Fruit fly (Drosophila melanogaster): ENCODE data around the gene CG43703.
A peak's percentile ranks its signal among the peaks of the same experiment; 100 is the strongest.

CG43703 gene

DNA sequence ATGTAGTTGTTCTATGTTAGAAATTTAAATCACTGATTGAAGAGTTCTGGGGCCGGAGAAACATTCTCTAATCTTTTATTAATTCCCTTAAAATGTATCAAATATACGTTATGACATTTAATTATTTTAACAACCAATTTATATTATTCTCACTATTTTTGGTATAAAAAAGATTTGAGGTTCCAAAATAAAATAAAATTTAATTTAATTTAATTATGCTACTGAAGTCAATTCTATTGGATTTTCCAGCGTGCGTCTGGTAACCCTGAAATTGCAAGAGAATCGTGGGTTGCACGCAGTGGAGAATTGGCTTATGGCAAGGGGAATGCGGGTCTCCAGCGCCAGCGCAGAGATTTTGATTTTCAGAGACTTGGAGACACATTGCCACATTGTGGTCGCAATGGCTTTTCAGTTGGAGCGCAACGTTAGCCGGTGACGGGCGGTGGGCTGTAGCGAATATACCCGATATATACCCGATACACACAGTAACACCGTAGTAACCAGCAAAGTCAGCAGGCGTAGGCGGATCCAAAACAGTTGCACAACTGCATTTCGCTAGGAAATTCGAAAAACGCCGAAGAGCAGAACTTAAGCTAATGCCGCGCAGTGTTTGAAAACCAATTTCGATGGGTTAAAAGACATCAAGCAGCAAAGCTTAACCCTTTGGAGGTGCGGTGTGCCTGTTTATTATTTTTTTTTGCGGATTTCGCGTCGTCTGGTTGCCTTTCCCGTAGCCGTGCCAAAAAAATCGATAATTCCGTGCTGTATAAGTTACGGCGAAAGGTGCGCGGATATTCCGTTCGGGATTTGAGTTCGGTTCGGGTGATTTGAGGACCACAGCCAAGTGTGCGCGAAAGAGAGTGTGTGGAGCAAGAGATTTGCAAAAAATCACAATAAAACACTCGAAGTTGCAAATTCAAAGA is 40.2 kb downstream of the CG43703 start (continued):
- TF ChIP-seq trem (tag; optimal IDR thresholded peaks at IDR 0.05) (peak; percentile 10), HmgD (GFP tag; optimal IDR thresholded peaks at IDR 0.05) (no peak), ara (GFP tag; IDR thresholded peaks at IDR 0.05) (peak; percentile 49), Lhr (GFP tag; optimal IDR thresholded peaks at IDR 0.05) (no peak), sr (GFP tag; IDR thresholded peaks at IDR 0.05) (peak; percentile 88), CG10543 (GFP tag; optimal IDR thresholded peaks at IDR 0.05) (no peak), dpn (GFP tag; optimal IDR thresholded peaks at IDR 0.05) (no peak), fd102C (GFP tag; optimal IDR thresholded peaks at IDR 0.05) (no peak), CoRest (tag; optimal IDR thresholded peaks at IDR 0.05) (peak; percentile 56), CkIIα-i1 (GFP tag; IDR thresholded peaks at IDR 0.05) (no peak), jigr1 (GFP tag; IDR thresholded peaks at IDR 0.05) (no peak), CG8924 (tag; optimal IDR thresholded peaks at IDR 0.05) (peak; percentile 27), Hsf (GFP tag; optimal IDR thresholded peaks at IDR 0.05) (no peak), repo (GFP tag; optimal IDR thresholded peaks at IDR 0.05) (no peak), CHES-1-like (GFP tag; optimal IDR thresholded peaks at IDR 0.05) (no peak), gem (tag; optimal IDR thresholded peaks at IDR 0.05) (peak; percentile 68), disco-r (GFP tag; optimal IDR thresholded peaks at IDR 0.05) (no peak), danr (GFP tag; IDR thresholded peaks at IDR 0.05) (no peak), Opbp (GFP tag; IDR thresholded peaks at IDR 0.05; ENCODE audit: partially characterized antibody) (no peak), CG3838 (GFP tag; optimal IDR thresholded peaks at IDR 0.05) (no peak), CG32767 (GFP tag; IDR thresholded peaks at IDR 0.05) (no peak), CG15479 (GFP tag; optimal IDR thresholded peaks at IDR 0.05) (no peak), Ets97D (GFP tag; optimal IDR thresholded peaks at IDR 0.05) (no peak), Fer3 (tag; optimal IDR thresholded peaks at IDR 0.05) (no peak), fd64A (GFP tag; optimal IDR thresholded peaks at IDR 0.05) (no peak), CG3407 (GFP tag; optimal IDR thresholded peaks at IDR 0.05) (peak; percentile 6), CG1603 (tag; optimal IDR thresholded peaks at IDR 0.05) (no peak), CG14965 (GFP tag; optimal IDR thresholded peaks at IDR 0.05; ENCODE audit: borderline replicate concordance) (no peak), Sry-β (GFP tag; optimal IDR thresholded peaks at IDR 0.05) (no peak), CG15073 (GFP tag; optimal IDR thresholded peaks at IDR 0.05) (no peak), gro (GFP tag; optimal IDR thresholded peaks at IDR 0.05) (no peak), crp (GFP tag; optimal IDR thresholded peaks at IDR 0.05) (no peak), Gug (GFP tag; IDR thresholded peaks at IDR 0.05) (peak; percentile 7; the same call in 1 of the 4 replicates), Ravus (GFP tag; IDR thresholded peaks at IDR 0.05) (no peak; the same call in none of the 2 replicates), CG17361 (GFP tag; IDR thresholded peaks at IDR 0.05) (peak; percentile 20; the same call in 2 of the 3 replicates), CG2116 (GFP tag; optimal IDR thresholded peaks at IDR 0.05) (no peak), CG17912 (GFP tag; optimal IDR thresholded peaks at IDR 0.05) (no peak), CG6854 (GFP tag; optimal IDR thresholded peaks at IDR 0.05) (no peak), hth (optimal IDR thresholded peaks at IDR 0.05) (no peak), Hr78 (GFP tag; optimal IDR thresholded peaks at IDR 0.05) (no peak), CG43689 (GFP tag; IDR thresholded peaks at IDR 0.05) (no peak), Rfx (GFP tag; IDR thresholded peaks at IDR 0.05) (no peak), Sox102F (GFP tag; optimal IDR thresholded peaks at IDR 0.05) (peak; percentile 20), Camta (GFP tag; optimal IDR thresholded peaks at IDR 0.05) (no peak), CG3281 (GFP tag; optimal IDR thresholded peaks at IDR 0.05) (no peak), CG10959 (GFP tag; IDR thresholded peaks at IDR 0.05) (0 out of 2 replicates have a peak, but pooled peaks have one; percentile 9), schlank (tag; optimal IDR thresholded peaks at IDR 0.05) (no peak), ken (GFP tag; IDR thresholded peaks at IDR 0.05) (peak; percentile 43; the same call in 1 of the 3 replicates), Dll (GFP tag; IDR thresholded peaks at IDR 0.05; ENCODE audit: partially characterized antibody) (no peak)

Measured in whole organism, embryonic.